Worm (Caenorhabditis elegans): ENCODE measurements around the gene C04A2.15.
A peak's percentile ranks its signal among the peaks of the same experiment; 100 is the strongest.

C04A2.15 gene

DNA sequence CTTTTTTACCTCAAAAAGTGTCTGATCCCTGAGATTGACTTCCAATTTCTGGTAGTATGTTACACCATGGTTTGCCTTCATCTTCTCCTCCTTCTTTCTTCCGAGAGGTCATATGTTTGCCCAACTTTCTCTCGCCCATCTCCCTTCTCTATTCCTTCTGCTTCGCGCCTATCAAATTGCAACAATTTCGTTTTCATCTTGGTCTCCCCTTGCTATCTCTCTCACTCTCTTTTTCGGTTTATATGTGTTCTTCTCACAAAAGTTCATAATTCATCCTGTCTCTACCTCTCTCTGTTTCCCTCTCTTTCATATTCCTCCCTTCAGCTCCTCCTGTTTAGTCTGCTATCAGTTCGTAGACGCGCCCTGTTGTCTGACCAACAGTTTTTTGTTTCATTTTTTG is 25.3 kb upstream of the C04A2.15 start:
- TF ChIP-seq elt-3 (tag; optimal IDR thresholded peaks at IDR 0.05) (no peak), unc-62 (GFP tag; optimal IDR thresholded peaks at IDR 0.05) (peak; percentile 55), mml-1 (tag; optimal IDR thresholded peaks at IDR 0.05) (no peak), nhr-11 (tag; optimal IDR thresholded peaks at IDR 0.05) (no peak), nhr-28 (tag; optimal IDR thresholded peaks at IDR 0.05) (no peak), daf-12 (tag; optimal IDR thresholded peaks at IDR 0.05) (no peak), fos-1 (tag; optimal IDR thresholded peaks at IDR 0.05) (no peak), snpc-4 (tag; optimal IDR thresholded peaks at IDR 0.05) (no peak), nhr-67 (tag; optimal IDR thresholded peaks at IDR 0.05) (no peak), ceh-9 (tag; optimal IDR thresholded peaks at IDR 0.05) (no peak), ztf-4 (tag; optimal IDR thresholded peaks at IDR 0.05) (no peak), ceh-82 (tag; optimal IDR thresholded peaks at IDR 0.05) (no peak), nhr-12 (tag; optimal IDR thresholded peaks at IDR 0.05) (no peak), nfya-1 (tag; optimal IDR thresholded peaks at IDR 0.05; ENCODE audit: insufficient read depth) (peak; percentile 61), hmg-11 (tag; optimal IDR thresholded peaks at IDR 0.05) (no peak), skn-1 (tag; optimal IDR thresholded peaks at IDR 0.05) (no peak), pha-4 (tag; optimal IDR thresholded peaks at IDR 0.05) (peak; percentile 55), aly-2 (tag; optimal IDR thresholded peaks at IDR 0.05) (no peak), elt-2 (tag; optimal IDR thresholded peaks at IDR 0.05) (peak; percentile 81), ZK546.5 (tag; optimal IDR thresholded peaks at IDR 0.05) (no peak), elt-1 (tag; optimal IDR thresholded peaks at IDR 0.05) (no peak), fkh-2 (tag; optimal IDR thresholded peaks at IDR 0.05) (no peak), nhr-76 (tag; optimal IDR thresholded peaks at IDR 0.05) (no peak), egl-27 (tag; optimal IDR thresholded peaks at IDR 0.05) (no peak), lin-39 (tag; optimal IDR thresholded peaks at IDR 0.05) (no peak), nhr-23 (tag; optimal IDR thresholded peaks at IDR 0.05) (no peak), pqm-1 (tag; optimal IDR thresholded peaks at IDR 0.05) (no peak), eor-1 (tag; optimal IDR thresholded peaks at IDR 0.05) (no peak), lsy-12 (tag; optimal IDR thresholded peaks at IDR 0.05) (no peak), ceh-16 (tag; optimal IDR thresholded peaks at IDR 0.05) (no peak), zag-1 (tag; optimal IDR thresholded peaks at IDR 0.05) (no peak), unc-39 (tag; optimal IDR thresholded peaks at IDR 0.05) (no peak), nhr-77 (tag; optimal IDR thresholded peaks at IDR 0.05) (no peak), jun-1 (tag; optimal IDR thresholded peaks at IDR 0.05) (peak; percentile 38), sea-2 (GFP tag; optimal IDR thresholded peaks at IDR 0.05) (no peak), nhr-25 (tag; optimal IDR thresholded peaks at IDR 0.05) (peak; percentile 37), R02D3.7 (tag; optimal IDR thresholded peaks at IDR 0.05) (no peak), mdl-1 (tag; optimal IDR thresholded peaks at IDR 0.05) (no peak)

DNA sequence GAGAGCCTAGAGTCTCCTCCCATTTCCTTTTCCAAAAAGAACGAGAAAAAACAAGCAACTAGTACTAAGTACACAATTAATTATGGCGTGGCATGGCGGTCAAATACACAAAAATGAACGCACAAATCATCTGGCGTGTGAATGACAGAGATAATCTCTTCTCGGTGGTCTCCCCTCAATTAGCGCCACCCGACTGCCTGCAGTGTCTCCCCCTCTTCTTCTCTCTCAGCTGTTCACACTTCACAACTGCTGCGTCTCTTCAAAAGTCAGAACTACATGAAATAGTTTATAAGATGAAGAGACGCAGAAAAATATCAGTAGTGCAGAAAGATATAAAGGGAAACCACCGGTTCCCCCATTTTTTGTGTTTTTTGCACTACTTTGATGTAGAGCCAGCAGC is 24.6 kb upstream of the C04A2.15 start:
- TF ChIP-seq pha-4 (tag; optimal IDR thresholded peaks at IDR 0.05), result peak; percentile 54
- TF ChIP-seq egl-27 (tag; optimal IDR thresholded peaks at IDR 0.05), result peak; percentile 52
- TF ChIP-seq lin-15B (tag; optimal IDR thresholded peaks at IDR 0.05), result no peak
- peak; percentile 61 for TF ChIP-seq nfya-1 (tag; optimal IDR thresholded peaks at IDR 0.05; ENCODE audit: insufficient read depth)
- no peak for TF ChIP-seq tbx-2 (tag; optimal IDR thresholded peaks at IDR 0.05)
- TF ChIP-seq nhr-23 (tag; optimal IDR thresholded peaks at IDR 0.05), result peak; percentile 68
- no peak for TF ChIP-seq nhr-67 (tag; optimal IDR thresholded peaks at IDR 0.05)
- no peak for TF ChIP-seq fos-1 (tag; optimal IDR thresholded peaks at IDR 0.05)
- no peak for TF ChIP-seq ztf-4 (tag; optimal IDR thresholded peaks at IDR 0.05)
- TF ChIP-seq elt-2 (tag; optimal IDR thresholded peaks at IDR 0.05), result peak; percentile 34
- TF ChIP-seq zag-1 (tag; optimal IDR thresholded peaks at IDR 0.05), result no peak
- no peak for TF ChIP-seq fkh-2 (tag; optimal IDR thresholded peaks at IDR 0.05)
- no peak for TF ChIP-seq ZK546.5 (tag; optimal IDR thresholded peaks at IDR 0.05)
- no peak for TF ChIP-seq ceh-16 (tag; optimal IDR thresholded peaks at IDR 0.05)
- no peak for TF ChIP-seq mdl-1 (tag; optimal IDR thresholded peaks at IDR 0.05)
- no peak for TF ChIP-seq skn-1 (tag; optimal IDR thresholded peaks at IDR 0.05)
- peak; percentile 53 for TF ChIP-seq jun-1 (tag; optimal IDR thresholded peaks at IDR 0.05)
- TF ChIP-seq elt-1 (tag; optimal IDR thresholded peaks at IDR 0.05), result peak; percentile 35
- peak; percentile 58 for TF ChIP-seq nhr-25 (tag; optimal IDR thresholded peaks at IDR 0.05)
- TF ChIP-seq unc-39 (tag; optimal IDR thresholded peaks at IDR 0.05), result no peak
- TF ChIP-seq nhr-11 (tag; optimal IDR thresholded peaks at IDR 0.05), result no peak
- no peak for TF ChIP-seq ceh-9 (tag; optimal IDR thresholded peaks at IDR 0.05)
- TF ChIP-seq unc-62 (GFP tag; optimal IDR thresholded peaks at IDR 0.05), result peak; percentile 35
- TF ChIP-seq fkh-10 (GFP tag; optimal IDR thresholded peaks at IDR 0.05), result no peak
- TF ChIP-seq nhr-237 (tag; optimal IDR thresholded peaks at IDR 0.05), result no peak
- no peak for TF ChIP-seq pqm-1 (tag; optimal IDR thresholded peaks at IDR 0.05)
- no peak for TF ChIP-seq mml-1 (tag; optimal IDR thresholded peaks at IDR 0.05)
- no peak for TF ChIP-seq nhr-77 (tag; optimal IDR thresholded peaks at IDR 0.05)
- peak; percentile 25 for TF ChIP-seq snpc-4 (tag; optimal IDR thresholded peaks at IDR 0.05)
- no peak for TF ChIP-seq eor-1 (tag; optimal IDR thresholded peaks at IDR 0.05)
- TF ChIP-seq daf-12 (tag; optimal IDR thresholded peaks at IDR 0.05), result no peak
- TF ChIP-seq nhr-28 (tag; optimal IDR thresholded peaks at IDR 0.05), result no peak
- TF ChIP-seq ztf-11 (tag; optimal IDR thresholded peaks at IDR 0.05), result no peak
- TF ChIP-seq sea-2 (GFP tag; optimal IDR thresholded peaks at IDR 0.05), result peak; percentile 14
- no peak for TF ChIP-seq ama-1 (optimal IDR thresholded peaks at IDR 0.05)
- TF ChIP-seq R02D3.7 (tag; optimal IDR thresholded peaks at IDR 0.05), result no peak
- no peak for TF ChIP-seq aly-2 (tag; optimal IDR thresholded peaks at IDR 0.05)
- no peak for TF ChIP-seq ceh-82 (tag; optimal IDR thresholded peaks at IDR 0.05)
- no peak for TF ChIP-seq nhr-76 (tag; optimal IDR thresholded peaks at IDR 0.05)
- TF ChIP-seq lin-39 (tag; optimal IDR thresholded peaks at IDR 0.05), result peak; percentile 78
- TF ChIP-seq nhr-43 (tag; optimal IDR thresholded peaks at IDR 0.05; ENCODE audit: poor library complexity, severe bottlenecking), result peak; percentile 43
- no peak for TF ChIP-seq ceh-28 (tag; optimal IDR thresholded peaks at IDR 0.05)
- no peak for TF ChIP-seq hmg-11 (tag; optimal IDR thresholded peaks at IDR 0.05)
- TF ChIP-seq lsy-12 (tag; optimal IDR thresholded peaks at IDR 0.05), result no peak
- TF ChIP-seq elt-3 (tag; optimal IDR thresholded peaks at IDR 0.05), result peak in 1 of 3 experiments; percentile 34
- no peak for TF ChIP-seq nhr-12 (tag; optimal IDR thresholded peaks at IDR 0.05)

Measured in whole organism, L3 larva.